Worm (Caenorhabditis elegans) whole organism, L3 larva: ENCODE measurements around the gene srtx-1.

Experiments
- ceh-82 ChIP-seq: fragments of 150-350 bp; optimal IDR thresholded peaks from 2 replicates; lab custom pipeline; 2014; ENCODE audit warnings: missing biosample characterization, missing genetic modification characterization
- egl-27 ChIP-seq: sonication (generic microtip); optimal IDR thresholded peaks from 4 replicates; lab custom pipeline; 2017; ENCODE audit warnings: missing biosample characterization, missing genetic modification reagents, missing genetic modification characterization
- elt-2 ChIP-seq: sonication (generic microtip); optimal IDR thresholded peaks from 2 replicates; lab custom pipeline; 2016; ENCODE audit warnings: missing genetic modification reagents, mild to moderate bottlenecking, missing genetic modification characterization, missing compliant biosample characterization
- elt-3 ChIP-seq, 3 experiments: fragments of 150-350 bp in 1 of 3; sonication (generic microtip) in 2 of 3; optimal IDR thresholded peaks; 2 replicates in 2 of 3; 4 replicates in 1 of 3; lab custom pipeline; 2014 to 2017; ENCODE audit warnings: missing biosample characterization in 3 of 3, missing genetic modification characterization in 3 of 3
- lsy-12 ChIP-seq: sonication (generic microtip); optimal IDR thresholded peaks from 2 replicates; lab custom pipeline; 2016; ENCODE audit warnings: mild to moderate bottlenecking, missing genetic modification characterization, missing compliant biosample characterization
- nhr-23 ChIP-seq: fragments of 150-350 bp; optimal IDR thresholded peaks from 2 replicates; lab custom pipeline; 2014; ENCODE audit warnings: missing biosample characterization, missing genetic modification reagents, missing genetic modification characterization
- nhr-237 ChIP-seq: fragments of 150-350 bp; optimal IDR thresholded peaks from 2 replicates; lab custom pipeline; 2014; ENCODE audit warnings: missing biosample characterization, missing genetic modification characterization
- nhr-25 ChIP-seq: sonication (generic microtip); optimal IDR thresholded peaks from 2 replicates; lab custom pipeline; 2017; ENCODE audit warnings: missing biosample characterization, missing genetic modification characterization
- nhr-43 ChIP-seq: sonication (generic microtip); optimal IDR thresholded peaks from 2 replicates; lab custom pipeline; 2016; ENCODE audit warnings: mild to moderate bottlenecking, missing genetic modification characterization, missing compliant biosample characterization; ENCODE audit not compliant: poor library complexity, severe bottlenecking
- nhr-76 ChIP-seq: fragments of 150-350 bp; sonication (generic microtip); optimal IDR thresholded peaks from 5 replicates; lab custom pipeline; 2014; ENCODE audit warnings: missing biosample characterization, missing genetic modification characterization

srtx-1 gene

DNA sequence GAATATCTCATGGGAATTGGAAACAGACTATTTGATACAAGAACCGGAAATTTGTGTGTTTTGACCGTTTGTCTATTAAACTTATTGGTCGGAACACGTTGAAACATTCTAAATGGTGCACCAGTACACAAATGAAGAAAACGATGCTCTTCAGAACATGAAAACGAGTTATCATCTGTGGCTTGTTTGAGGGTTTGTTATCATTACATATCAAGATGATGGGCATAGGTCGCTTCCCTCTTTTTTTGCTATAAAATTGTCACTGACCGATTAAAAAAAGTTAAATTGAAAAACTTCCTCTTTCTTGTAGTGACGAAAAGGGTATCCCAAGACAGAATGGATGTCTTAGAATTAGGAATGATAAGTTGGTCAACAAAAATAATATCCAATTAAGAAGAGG is 47.6 kb downstream of the srtx-1 start:
- TF ChIP-seq nhr-25 (tag; lab: Kevin White, UChicago) (no peak), elt-2 (tag; lab: Kevin White, UChicago) (peak; percentile 42)

DNA sequence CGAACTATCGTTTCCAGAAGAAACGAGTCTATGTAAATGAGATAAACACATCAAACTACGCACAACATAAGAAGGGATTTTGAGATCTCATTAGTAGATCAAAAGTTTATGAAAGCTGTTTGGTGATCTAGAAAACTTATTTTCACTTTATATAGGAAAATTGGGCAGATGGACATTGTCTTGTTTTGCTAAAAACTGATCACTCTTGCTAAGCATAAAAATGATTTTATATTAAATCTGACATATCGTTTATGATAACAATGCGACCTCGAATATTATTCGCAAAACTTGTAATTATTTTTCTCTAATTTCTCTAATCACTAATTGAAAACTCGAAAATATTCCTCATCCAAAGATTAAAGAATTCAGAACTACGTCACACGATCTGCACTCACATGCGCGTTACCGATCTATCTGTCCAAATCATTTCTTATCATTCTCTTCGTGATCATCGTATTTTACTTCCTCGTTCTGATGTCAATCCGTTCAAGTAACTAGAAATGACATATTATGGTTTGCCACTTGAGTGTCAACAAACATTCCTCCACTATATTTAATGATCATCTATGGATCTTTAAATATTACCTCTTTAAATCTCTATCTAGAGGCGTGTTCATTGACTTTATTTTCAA is 48.9 kb downstream of the srtx-1 start, which contains the start of gene F55G1.7:
Gene F55G1.7 (minus strand): TSS at position 51 of the 632 bp plus-strand sequence.
- TF ChIP-seq elt-3 (tag; optimal IDR thresholded peaks at IDR 0.05; lab: Kevin White, UChicago) (peak in 1 of 3 experiments; percentile 19), nhr-76 (tag; lab: Kevin White, UChicago) (no peak), egl-27 (tag; lab: Kevin White, UChicago) (no peak), nhr-237 (no peak), nhr-43 (tag; lab: Kevin White, UChicago) (peak; percentile 37), nhr-23 (tag; lab: Kevin White, UChicago) (no peak), lsy-12 (tag; lab: Kevin White, UChicago) (no peak), ceh-82 (no peak)
